Fruit fly (Drosophila melanogaster) whole organism, embryonic: ENCODE measurements around the gene CG5815.

Source experiments
- Ada2b ChIP-seq: fragments of 200-800 bp; sonication (Bioruptor generic); IDR thresholded peaks from 2 replicates; pipeline ENCODE4 v1.3.6; 2022; ENCODE audit warnings: missing biosample characterization, missing genetic modification characterization
- BEAF-32 ChIP-seq: fragments of 200-800 bp; sonication (Bioruptor generic); optimal IDR thresholded peaks from 3 replicates; lab custom pipeline; 2017; ENCODE audit warnings: missing biosample characterization, missing genetic modification characterization, mild to moderate bottlenecking, moderate library complexity, missing genetic modification reagents
- CG10321 ChIP-seq: fragments of 200-800 bp; sonication (Bioruptor generic); IDR thresholded peaks from 2 replicates; pipeline ENCODE4 v1.3.6; 2022; ENCODE audit warnings: missing biosample characterization, missing genetic modification characterization
- CG10543 ChIP-seq: fragments of 200-800 bp; sonication (Bioruptor generic); optimal IDR thresholded peaks from 3 replicates; lab custom pipeline; 2017; ENCODE audit warnings: missing biosample characterization, mild to moderate bottlenecking, missing genetic modification characterization, moderate library complexity
- CG10565 ChIP-seq: fragments of 200-800 bp; sonication (Bioruptor generic); optimal IDR thresholded peaks from 3 replicates; lab custom pipeline; 2016; ENCODE audit warnings: missing biosample characterization, mild to moderate bottlenecking, missing genetic modification characterization
- CG11247 ChIP-seq: fragments of 200-800 bp; sonication (Bioruptor generic); IDR thresholded peaks from 2 replicates; pipeline ENCODE4 v1.3.6; 2022; ENCODE audit warnings: missing biosample characterization, missing genetic modification characterization
- CG1233 ChIP-seq: fragments of 200-800 bp; sonication (Bioruptor generic); optimal IDR thresholded peaks from 4 replicates; lab custom pipeline; 2018; ENCODE audit warnings: missing biosample characterization, mild to moderate bottlenecking, missing genetic modification characterization
- CG13775 ChIP-seq: fragments of 200-800 bp; sonication (Bioruptor generic); optimal IDR thresholded peaks from 3 replicates; lab custom pipeline; 2017; ENCODE audit warnings: missing biosample characterization, mild to moderate bottlenecking, missing genetic modification characterization
- CG1602 ChIP-seq: fragments of 200-800 bp; sonication (Bioruptor generic); optimal IDR thresholded peaks from 3 replicates; lab custom pipeline; 2016; ENCODE audit warnings: missing biosample characterization, missing genetic modification characterization
- CG17186 ChIP-seq: fragments of 200-800 bp; sonication (Bioruptor generic); optimal IDR thresholded peaks from 3 replicates; lab custom pipeline; 2017; ENCODE audit warnings: missing biosample characterization, missing genetic modification reagents, missing genetic modification characterization
- CG18599 ChIP-seq: fragments of 200-800 bp; sonication (Bioruptor generic); optimal IDR thresholded peaks from 3 replicates; lab custom pipeline; 2017; ENCODE audit warnings: missing biosample characterization, missing genetic modification characterization, mild to moderate bottlenecking, moderate library complexity, missing genetic modification reagents
- CG2889 ChIP-seq: fragments of 200-800 bp; sonication (Bioruptor generic); IDR thresholded peaks from 3 replicates; pipeline ENCODE4 v1.3.6; 2022; ENCODE audit warnings: missing biosample characterization, missing genetic modification characterization
- CG31441 ChIP-seq: fragments of 200-800 bp; sonication (Bioruptor generic); IDR thresholded peaks from 2 replicates; pipeline ENCODE4 v1.3.6; 2022; ENCODE audit warnings: missing biosample characterization, missing genetic modification characterization
- CG3281 ChIP-seq: fragments of 200-800 bp; sonication (Bioruptor generic); optimal IDR thresholded peaks from 3 replicates; lab custom pipeline; 2017; ENCODE audit warnings: missing biosample characterization, mild to moderate bottlenecking, missing genetic modification characterization
- CG43689 ChIP-seq: fragments of 200-800 bp; sonication (Bioruptor generic); IDR thresholded peaks from 2 replicates; pipeline ENCODE4 v1.3.6; 2022; ENCODE audit warnings: missing biosample characterization, missing genetic modification characterization
- CG4424 ChIP-seq: fragments of 200-800 bp; sonication (Bioruptor generic); optimal IDR thresholded peaks from 3 replicates; lab custom pipeline; 2016; ENCODE audit warnings: missing biosample characterization, missing genetic modification characterization
- CG6791 ChIP-seq: fragments of 200-800 bp; sonication (Bioruptor generic); IDR thresholded peaks from 3 replicates; pipeline ENCODE4 v1.3.6; 2022; ENCODE audit warnings: missing biosample characterization, missing genetic modification characterization; ENCODE audit not compliant: partially characterized antibody
- CG6813 ChIP-seq: fragments of 200-800 bp; sonication (Bioruptor generic); optimal IDR thresholded peaks from 2 replicates; lab custom pipeline; 2017; ENCODE audit warnings: missing biosample characterization, missing genetic modification characterization, mild to moderate bottlenecking, moderate library complexity, missing genetic modification reagents
- CG7357 ChIP-seq: fragments of 200-800 bp; sonication (Bioruptor generic); IDR thresholded peaks from 3 replicates; pipeline ENCODE4 v1.3.6; 2022; ENCODE audit warnings: missing biosample characterization, missing genetic modification characterization
- CTCF ChIP-seq: fragments of 200-800 bp; sonication (Bioruptor generic); optimal IDR thresholded peaks from 2 replicates; lab custom pipeline; 2017; ENCODE audit warnings: missing biosample characterization, mild to moderate bottlenecking, missing genetic modification characterization, moderate library complexity
- D19B ChIP-seq: fragments of 200-800 bp; sonication (Bioruptor generic); optimal IDR thresholded peaks from 2 replicates; lab custom pipeline; 2017; ENCODE audit warnings: missing biosample characterization, mild to moderate bottlenecking, missing genetic modification characterization
- Dfd ChIP-seq, 2 experiments: fragments of >200 bp; optimal IDR thresholded peaks; 2 replicates each; lab custom pipeline; 2017; ENCODE audit warnings: missing biosample characterization in 2 of 2, missing genetic modification characterization in 2 of 2
- Gsc ChIP-seq: fragments of 200-800 bp; sonication (Bioruptor generic); IDR thresholded peaks from 2 replicates; pipeline ENCODE4 v1.3.6; 2022; ENCODE audit warnings: missing biosample characterization, missing genetic modification characterization
- HLHmδ ChIP-seq: fragments of 200-800 bp; sonication (Bioruptor generic); optimal IDR thresholded peaks from 2 replicates; lab custom pipeline; 2018; ENCODE audit warnings: missing biosample characterization, mild to moderate bottlenecking, missing genetic modification characterization, moderate library complexity
- Hr39 ChIP-seq: fragments of >200 bp; optimal IDR thresholded peaks from 2 replicates; lab custom pipeline; 2017
- Jarid2 ChIP-seq: fragments of 200-800 bp; sonication (Bioruptor generic); optimal IDR thresholded peaks from 3 replicates; lab custom pipeline; 2017; ENCODE audit warnings: mild to moderate bottlenecking, missing biosample characterization, missing genetic modification reagents, missing genetic modification characterization
- Meics ChIP-seq: fragments of 200-800 bp; sonication (Bioruptor generic); optimal IDR thresholded peaks from 2 replicates; lab custom pipeline; 2017; ENCODE audit warnings: missing biosample characterization, mild to moderate bottlenecking, missing genetic modification characterization
- Nf-YA ChIP-seq: fragments of 200-800 bp; sonication (Bioruptor generic); IDR thresholded peaks from 2 replicates; pipeline ENCODE4 v1.3.6; 2022; ENCODE audit warnings: missing biosample characterization, missing genetic modification characterization
- Poxn ChIP-seq: fragments of 200-800 bp; sonication (Bioruptor generic); IDR thresholded peaks from 2 replicates; pipeline ENCODE4 v1.3.6; 2022; ENCODE audit warnings: missing biosample characterization, missing genetic modification characterization
- Ravus ChIP-seq: fragments of 200-800 bp; sonication (Bioruptor generic); IDR thresholded peaks from 2 replicates; pipeline ENCODE4 v1.3.6; 2022; ENCODE audit warnings: missing biosample characterization, missing genetic modification characterization
- Sox100B ChIP-seq: fragments of 200-800 bp; sonication (Bioruptor generic); optimal IDR thresholded peaks from 3 replicates; lab custom pipeline; 2018; ENCODE audit warnings: missing biosample characterization, mild to moderate bottlenecking, missing genetic modification characterization
- Sox102F ChIP-seq: fragments of 200-800 bp; sonication (Bioruptor generic); optimal IDR thresholded peaks from 2 replicates; lab custom pipeline; 2018; ENCODE audit warnings: missing biosample characterization, mild to moderate bottlenecking, missing genetic modification characterization, moderate library complexity
- aop ChIP-seq: fragments of 200-800 bp; sonication (Bioruptor generic); IDR thresholded peaks from 2 replicates; pipeline ENCODE4 v1.3.6; 2022; ENCODE audit warnings: missing biosample characterization, missing genetic modification characterization
- cato ChIP-seq: fragments of 200-800 bp; sonication (Bioruptor generic); optimal IDR thresholded peaks from 2 replicates; lab custom pipeline; 2016; ENCODE audit warnings: missing biosample characterization, missing genetic modification characterization, borderline replicate concordance
- chinmo ChIP-seq: fragments of 200-800 bp; sonication (Bioruptor generic); IDR thresholded peaks from 4 replicates; pipeline ENCODE4 v1.3.6; 2022; ENCODE audit warnings: missing biosample characterization, missing genetic modification characterization; ENCODE audit not compliant: partially characterized antibody
- chn ChIP-seq: fragments of 200-800 bp; sonication (Bioruptor generic); optimal IDR thresholded peaks from 2 replicates; lab custom pipeline; 2016; ENCODE audit warnings: missing biosample characterization, missing genetic modification characterization
- fd3F ChIP-seq: fragments of 200-800 bp; sonication (Bioruptor generic); optimal IDR thresholded peaks from 2 replicates; lab custom pipeline; 2018; ENCODE audit warnings: missing biosample characterization, mild to moderate bottlenecking, missing genetic modification characterization, moderate library complexity
- fd64A ChIP-seq: fragments of 200-800 bp; sonication (Bioruptor generic); optimal IDR thresholded peaks from 3 replicates; lab custom pipeline; 2018; ENCODE audit warnings: missing biosample characterization, mild to moderate bottlenecking, missing genetic modification characterization
- fru ChIP-seq: fragments of >200 bp; optimal IDR thresholded peaks from 2 replicates; lab custom pipeline; 2017
- gro ChIP-seq: fragments of 200-800 bp; sonication (Bioruptor generic); optimal IDR thresholded peaks from 2 replicates; lab custom pipeline; 2016; ENCODE audit warnings: missing biosample characterization, missing genetic modification characterization
- hb ChIP-seq: fragments of 200-800 bp; sonication (Bioruptor generic); IDR thresholded peaks from 3 replicates; pipeline ENCODE4 v1.3.6; 2022; ENCODE audit warnings: missing biosample characterization, missing genetic modification characterization; ENCODE audit not compliant: partially characterized antibody
- klu ChIP-seq: fragments of 200-800 bp; sonication (Bioruptor generic); IDR thresholded peaks from 2 replicates; pipeline ENCODE4 v1.3.6; 2022; ENCODE audit warnings: missing biosample characterization, missing genetic modification characterization
- kni ChIP-seq: fragments of 200-800 bp; sonication (Bioruptor generic); optimal IDR thresholded peaks from 3 replicates; lab custom pipeline; 2017; ENCODE audit warnings: mild to moderate bottlenecking, missing biosample characterization, missing genetic modification reagents, missing genetic modification characterization
- oc ChIP-seq: fragments of 200-800 bp; sonication (Bioruptor generic); optimal IDR thresholded peaks from 2 replicates; lab custom pipeline; 2018; ENCODE audit warnings: missing biosample characterization, mild to moderate bottlenecking, missing genetic modification characterization, moderate library complexity
- onecut ChIP-seq: fragments of 200-800 bp; sonication (Bioruptor generic); IDR thresholded peaks from 2 replicates; pipeline ENCODE4 v1.3.6; 2022; ENCODE audit warnings: missing biosample characterization, missing genetic modification characterization
- pzg ChIP-seq: fragments of 200-800 bp; sonication (Bioruptor generic); optimal IDR thresholded peaks from 3 replicates; lab custom pipeline; 2018; ENCODE audit warnings: missing biosample characterization, mild to moderate bottlenecking, missing genetic modification characterization, moderate library complexity
- rib ChIP-seq: fragments of 200-800 bp; sonication (Bioruptor generic); IDR thresholded peaks from 2 replicates; pipeline ENCODE4 v1.3.6; 2022; ENCODE audit warnings: missing biosample characterization, missing genetic modification characterization
- sqz ChIP-seq: fragments of 200-800 bp; sonication (Bioruptor generic); optimal IDR thresholded peaks from 3 replicates; lab custom pipeline; 2018; ENCODE audit warnings: missing biosample characterization, mild to moderate bottlenecking, missing genetic modification characterization
- sr ChIP-seq: fragments of 200-800 bp; sonication (Bioruptor generic); IDR thresholded peaks from 3 replicates; pipeline ENCODE4 v1.3.6; 2022; ENCODE audit warnings: missing biosample characterization, missing genetic modification characterization
- tna ChIP-seq: fragments of 200-800 bp; sonication (Bioruptor generic); IDR thresholded peaks from 2 replicates; pipeline ENCODE4 v1.3.6; 2022; ENCODE audit warnings: missing biosample characterization, missing genetic modification characterization; ENCODE audit not compliant: partially characterized antibody
- usp ChIP-seq: fragments of >200 bp; optimal IDR thresholded peaks from 2 replicates; lab custom pipeline; 2017; ENCODE audit warnings: missing biosample characterization, missing genetic modification characterization
- vvl ChIP-seq: fragments of 200-800 bp; sonication (Bioruptor generic); IDR thresholded peaks from 2 replicates; pipeline ENCODE4 v1.3.6; 2022; ENCODE audit warnings: missing biosample characterization, missing genetic modification characterization
- zfh1 ChIP-seq: fragments of 200-800 bp; sonication (Bioruptor generic); IDR thresholded peaks from 3 replicates; pipeline ENCODE4 v1.3.6; 2022; ENCODE audit warnings: missing biosample characterization, missing genetic modification characterization

The CG5815 gene

dm6 chr3R:27151516-27151823 lies 39.1 kb downstream of the CG5815 start, which contains the start of gene Men-b (continued):
- TF ChIP-seq Ada2b (GFP tag; lab: Robert Waterston, UW), result no peak
- no peak for TF ChIP-seq sqz (GFP tag; lab: Kevin White, UChicago)
- TF ChIP-seq CG17186 (GFP tag; lab: Kevin White, UChicago), result peak; percentile 53
- no peak for TF ChIP-seq aop (GFP tag; lab: Robert Waterston, UW)
- no peak for TF ChIP-seq Poxn
- TF ChIP-seq cato, result no peak
- TF ChIP-seq CG1233, result no peak
- TF ChIP-seq CG2889 (GFP tag; lab: Robert Waterston, UW), result no peak
- TF ChIP-seq CG18599 (GFP tag; lab: Kevin White, UChicago), result no peak
- TF ChIP-seq CG3281 (GFP tag; lab: Kevin White, UChicago), result no peak
- TF ChIP-seq rib (GFP tag; lab: Robert Waterston, UW), result no peak
- TF ChIP-seq fru, result no peak
- TF ChIP-seq Gsc (GFP tag; lab: Robert Waterston, UW), result no peak
- no peak for TF ChIP-seq fd64A (GFP tag; lab: Kevin White, UChicago)
- no peak for TF ChIP-seq fd3F (GFP tag; lab: Kevin White, UChicago)
- TF ChIP-seq pzg (GFP tag; lab: Kevin White, UChicago), result peak; percentile 99
- TF ChIP-seq hb (GFP tag; lab: Robert Waterston, UW), result no peak
- TF ChIP-seq BEAF-32 (GFP tag; lab: Kevin White, UChicago), result peak; percentile 11
- TF ChIP-seq D19B (GFP tag; lab: Kevin White, UChicago), result no peak
- no peak for TF ChIP-seq Sox100B (GFP tag; lab: Kevin White, UChicago)
- no peak for TF ChIP-seq Meics (GFP tag; lab: Kevin White, UChicago)
- TF ChIP-seq CG10321 (GFP tag; lab: Robert Waterston, UW), result 0 out of 2 replicates have a peak, but pooled peaks have one; percentile 15
- no peak for TF ChIP-seq CG1602 (GFP tag; lab: Kevin White, UChicago)
- no peak for TF ChIP-seq Hr39 (lab: Kevin White, UChicago)
- TF ChIP-seq chinmo (GFP tag; lab: Robert Waterston, UW), result peak; percentile 15; the same call in 1 of the 4 replicates
- no peak for TF ChIP-seq gro (GFP tag; lab: Kevin White, UChicago)
- TF ChIP-seq HLHmδ (GFP tag; lab: Kevin White, UChicago), result no peak
- peak; percentile 67; the same call in 2 of the 3 replicates for TF ChIP-seq CG6791 (GFP tag; lab: Robert Waterston, UW)
- TF ChIP-seq usp (GFP tag; lab: Kevin White, UChicago), result no peak
- no peak for TF ChIP-seq CG11247 (GFP tag; lab: Robert Waterston, UW)
- no peak for TF ChIP-seq CG43689 (GFP tag; lab: Robert Waterston, UW)
- no peak for TF ChIP-seq tna (GFP tag; lab: Robert Waterston, UW)
- TF ChIP-seq klu (GFP tag; lab: Robert Waterston, UW), result no peak
- TF ChIP-seq CG6813, result no peak
- no peak for TF ChIP-seq CG10565
- TF ChIP-seq oc (tag; lab: Kevin White, UChicago), result no peak
- no peak for TF ChIP-seq CG4424
- no peak for TF ChIP-seq chn (GFP tag; lab: Kevin White, UChicago)
- TF ChIP-seq Nf-YA, result no peak
- TF ChIP-seq CG7357 (GFP tag; lab: Robert Waterston, UW), result no peak
- TF ChIP-seq vvl (GFP tag; lab: Robert Waterston, UW), result peak; percentile 65
- no peak for TF ChIP-seq kni (GFP tag; lab: Kevin White, UChicago)
- TF ChIP-seq zfh1 (GFP tag; lab: Robert Waterston, UW), result peak; percentile 6; the same call in 1 of the 3 replicates
- TF ChIP-seq onecut (GFP tag; lab: Robert Waterston, UW), result no peak
- TF ChIP-seq CTCF (GFP tag; lab: Kevin White, UChicago), result peak; percentile 80
- no peak for TF ChIP-seq CG13775 (GFP tag; lab: Kevin White, UChicago)
- no peak for TF ChIP-seq Dfd (GFP tag; optimal IDR thresholded peaks at IDR 0.05; lab: Kevin White, UChicago)
- peak; percentile 63 for TF ChIP-seq Jarid2 (GFP tag; lab: Kevin White, UChicago)
- TF ChIP-seq sr (GFP tag; lab: Robert Waterston, UW), result no peak
- no peak for TF ChIP-seq Sox102F (GFP tag; lab: Kevin White, UChicago)
- TF ChIP-seq CG10543 (GFP tag; lab: Kevin White, UChicago), result no peak
- no peak for TF ChIP-seq Ravus
- no peak for TF ChIP-seq CG31441 (GFP tag; lab: Robert Waterston, UW)
